Worm (Caenorhabditis elegans) whole organism, L1 larva: ENCODE data around the gene sor-1.
A peak's percentile ranks its signal among the peaks of the same experiment; 100 is the strongest.

Source experiments
- C16A3.4 ChIP-seq: fragments of 150-350 bp; optimal IDR thresholded peaks from 2 replicates; lab custom pipeline; 2014; ENCODE audit warnings: missing biosample characterization, missing genetic modification characterization
- C34B4.2 ChIP-seq: sonication (generic microtip); optimal IDR thresholded peaks from 2 replicates; lab custom pipeline; 2017; ENCODE audit warnings: mild to moderate bottlenecking, missing genetic modification characterization, missing compliant biosample characterization
- F16B12.6 ChIP-seq: fragments of 150-350 bp; optimal IDR thresholded peaks from 2 replicates; lab custom pipeline; 2014; ENCODE audit warnings: missing biosample characterization, missing genetic modification characterization
- Y116A8C.19 ChIP-seq: sonication (generic microtip); optimal IDR thresholded peaks from 2 replicates; lab custom pipeline; 2016; ENCODE audit warnings: missing compliant biosample characterization, missing genetic modification characterization, borderline replicate concordance
- ama-1 ChIP-seq: fragments of 150-350 bp; optimal IDR thresholded peaks from 2 replicates; lab custom pipeline; 2014
- blmp-1 ChIP-seq: fragments of 150-350 bp; optimal IDR thresholded peaks from 2 replicates; lab custom pipeline; 2014; ENCODE audit warnings: missing biosample characterization, missing genetic modification characterization
- ceh-8 ChIP-seq: fragments of 200-800 bp; sonication (Bioruptor generic); optimal IDR thresholded peaks from 2 replicates; lab custom pipeline; 2018; ENCODE audit warnings: mild to moderate bottlenecking, missing genetic modification characterization, moderate library complexity, missing compliant biosample characterization
- ceh-82 ChIP-seq, 3 experiments: fragments of 150-350 bp in 1 of 3; sonication (generic microtip) in 2 of 3; optimal IDR thresholded peaks; 2 replicates each; lab custom pipeline; 2014 to 2017; ENCODE audit warnings: missing biosample characterization in 3 of 3, missing genetic modification characterization in 3 of 3
- ceh-90 ChIP-seq: sonication (generic microtip); optimal IDR thresholded peaks from 2 replicates; lab custom pipeline; 2016; ENCODE audit warnings: missing genetic modification characterization, missing compliant biosample characterization
- ces-1 ChIP-seq: fragments of 150-350 bp; optimal IDR thresholded peaks from 2 replicates; lab custom pipeline; 2014; ENCODE audit warnings: missing biosample characterization, missing genetic modification reagents, missing genetic modification characterization
- dsc-1 ChIP-seq: sonication (generic microtip); optimal IDR thresholded peaks from 2 replicates; lab custom pipeline; 2016; ENCODE audit warnings: mild to moderate bottlenecking, missing genetic modification characterization, missing compliant biosample characterization
- efl-3 ChIP-seq: fragments of 200-800 bp; sonication (Bioruptor generic); optimal IDR thresholded peaks from 2 replicates; lab custom pipeline; 2018; ENCODE audit warnings: mild to moderate bottlenecking, missing genetic modification characterization, missing compliant biosample characterization
- egl-13 ChIP-seq: sonication (generic microtip); optimal IDR thresholded peaks from 2 replicates; lab custom pipeline; 2016; ENCODE audit warnings: missing genotype, missing genetic modification reagents, missing genetic modification characterization, missing compliant biosample characterization
- egl-27 ChIP-seq, 2 experiments: fragments of 150-350 bp in 1 of 2; sonication (generic microtip); optimal IDR thresholded peaks; 3 replicates each; lab custom pipeline; 2017 to 2018; ENCODE audit warnings: missing biosample characterization in 2 of 2, missing genetic modification characterization in 2 of 2, missing genetic modification reagents in 2 of 2
- elt-2 ChIP-seq: sonication (generic microtip); optimal IDR thresholded peaks from 2 replicates; lab custom pipeline; 2016; ENCODE audit warnings: missing genetic modification characterization, mild to moderate bottlenecking, inconsistent platforms, missing compliant biosample characterization, missing genetic modification reagents
- elt-3 ChIP-seq, 6 experiments: fragments of 150-350 bp in 1 of 6; sonication (generic microtip); optimal IDR thresholded peaks; 2 replicates each; lab custom pipeline; 2017 to 2018; ENCODE audit warnings: missing biosample characterization in 6 of 6, missing genetic modification characterization in 6 of 6, inconsistent platforms in 1 of 6
- ets-5 ChIP-seq: fragments of 200-800 bp; sonication (Bioruptor generic); IDR thresholded peaks from 2 replicates; pipeline ENCODE4 v1.3.6; 2022; ENCODE audit warnings: missing genetic modification characterization, missing compliant biosample characterization
- fkh-10 ChIP-seq: sonication (generic microtip); optimal IDR thresholded peaks from 2 replicates; lab custom pipeline; 2017; ENCODE audit warnings: missing biosample characterization, missing genetic modification reagents, missing genetic modification characterization
- fkh-4 ChIP-seq: sonication (generic microtip); optimal IDR thresholded peaks from 2 replicates; lab custom pipeline; 2016; ENCODE audit warnings: missing compliant biosample characterization, missing genetic modification characterization, borderline replicate concordance
- fos-1 ChIP-seq: fragments of 150-350 bp; optimal IDR thresholded peaks from 2 replicates; lab custom pipeline; 2014; ENCODE audit warnings: missing biosample characterization, missing genetic modification characterization
- grh-1 ChIP-seq: fragments of 200-800 bp; sonication (Bioruptor generic); IDR thresholded peaks from 2 replicates; pipeline ENCODE4 v1.3.6; 2022; ENCODE audit warnings: missing genetic modification reagents, missing genetic modification characterization, missing compliant biosample characterization
- irx-1 ChIP-seq: sonication (generic microtip); optimal IDR thresholded peaks from 2 replicates; lab custom pipeline; 2016; ENCODE audit warnings: missing genetic modification characterization, missing compliant biosample characterization
- isw-1 ChIP-seq: fragments of 200-800 bp; sonication (Bioruptor generic); IDR thresholded peaks from 2 replicates; pipeline ENCODE4 v1.3.6; 2022; ENCODE audit warnings: missing genetic modification characterization, missing compliant biosample characterization
- jun-1 ChIP-seq: fragments of 150-350 bp; optimal IDR thresholded peaks from 2 replicates; lab custom pipeline; 2014; ENCODE audit warnings: missing biosample characterization, missing genetic modification reagents, missing genetic modification characterization
- lin-14 ChIP-seq: fragments of 200-800 bp; sonication (Bioruptor generic); optimal IDR thresholded peaks from 2 replicates; lab custom pipeline; 2018; ENCODE audit warnings: mild to moderate bottlenecking, missing genetic modification characterization, moderate library complexity, missing compliant biosample characterization
- lin-39 ChIP-seq: fragments of 150-350 bp; optimal IDR thresholded peaks from 2 replicates; lab custom pipeline; 2014; ENCODE audit warnings: missing biosample characterization, missing genetic modification reagents, missing genetic modification characterization
- lsy-2 ChIP-seq, 2 experiments: fragments of 150-350 bp; optimal IDR thresholded peaks; 2 replicates each; lab custom pipeline; 2014; ENCODE audit warnings: missing biosample characterization in 2 of 2, missing genetic modification characterization in 2 of 2
- mep-1 ChIP-seq: fragments of 150-350 bp; optimal IDR thresholded peaks from 2 replicates; lab custom pipeline; 2014; ENCODE audit warnings: missing biosample characterization, missing genetic modification characterization
- nhr-12 ChIP-seq: sonication (generic microtip); optimal IDR thresholded peaks from 2 replicates; lab custom pipeline; 2017; ENCODE audit warnings: missing biosample characterization, missing genetic modification characterization
- nhr-19 ChIP-seq: fragments of 200-800 bp; sonication (Bioruptor generic); conservative IDR thresholded peaks from 2 replicates; pipeline ENCODE4 v1.3.6; 2022; ENCODE audit warnings: missing genetic modification characterization, missing compliant biosample characterization
- nhr-20 ChIP-seq: sonication (generic microtip); optimal IDR thresholded peaks from 2 replicates; lab custom pipeline; 2016; ENCODE audit warnings: mild to moderate bottlenecking, missing genetic modification characterization, missing compliant biosample characterization
- nhr-47 ChIP-seq: sonication (generic microtip); optimal IDR thresholded peaks from 2 replicates; lab custom pipeline; 2016; ENCODE audit warnings: mild to moderate bottlenecking, missing genetic modification characterization, moderate library complexity, missing compliant biosample characterization
- nhr-71 ChIP-seq: sonication (generic microtip); optimal IDR thresholded peaks from 2 replicates; lab custom pipeline; 2016; ENCODE audit warnings: mild to moderate bottlenecking, missing genetic modification characterization, moderate library complexity, missing compliant biosample characterization
- nhr-77 ChIP-seq: fragments of 150-350 bp; optimal IDR thresholded peaks from 2 replicates; lab custom pipeline; 2014; ENCODE audit warnings: missing biosample characterization, missing genetic modification characterization
- nhr-84 ChIP-seq: sonication (generic microtip); optimal IDR thresholded peaks from 2 replicates; lab custom pipeline; 2017; ENCODE audit warnings: missing biosample characterization, missing genetic modification characterization
- nhr-85 ChIP-seq: sonication (generic microtip); peaks from one replicate; lab custom pipeline; 2016; ENCODE audit warnings: missing genetic modification characterization, inconsistent platforms, missing compliant biosample characterization
- pag-3 ChIP-seq: sonication (generic microtip); optimal IDR thresholded peaks from 2 replicates; lab custom pipeline; 2017; ENCODE audit warnings: missing genetic modification characterization, mild to moderate bottlenecking, missing compliant biosample characterization, antibody characterized with exemption, borderline replicate concordance; ENCODE audit not compliant: insufficient read depth
- pax-3 ChIP-seq: fragments of 200-800 bp; sonication (Bioruptor generic); optimal IDR thresholded peaks from 2 replicates; lab custom pipeline; 2018; ENCODE audit warnings: mild to moderate bottlenecking, missing genetic modification characterization, moderate library complexity, missing compliant biosample characterization
- pqm-1 ChIP-seq: sonication (generic microtip); optimal IDR thresholded peaks from 3 replicates; lab custom pipeline; 2017; ENCODE audit warnings: missing biosample characterization, missing genetic modification characterization
- skn-1 ChIP-seq: fragments of 150-350 bp; optimal IDR thresholded peaks from 2 replicates; lab custom pipeline; 2014; ENCODE audit warnings: missing biosample characterization, missing genetic modification characterization
- snpc-4 ChIP-seq: fragments of 150-350 bp; optimal IDR thresholded peaks from 2 replicates; lab custom pipeline; 2014; ENCODE audit warnings: missing biosample characterization, missing genetic modification characterization
- snu-23 ChIP-seq: sonication (generic microtip); optimal IDR thresholded peaks from 2 replicates; lab custom pipeline; 2016; ENCODE audit warnings: missing genetic modification characterization, missing compliant biosample characterization
- sox-4 ChIP-seq: sonication (generic microtip); optimal IDR thresholded peaks from 2 replicates; lab custom pipeline; 2016; ENCODE audit warnings: missing genetic modification characterization, missing compliant biosample characterization
- sptf-1 ChIP-seq: fragments of 150-350 bp; optimal IDR thresholded peaks from 2 replicates; lab custom pipeline; 2014; ENCODE audit warnings: missing biosample characterization, missing genetic modification characterization
- sup-37 ChIP-seq: fragments of 200-800 bp; sonication (Bioruptor generic); optimal IDR thresholded peaks from 2 replicates; lab custom pipeline; 2018; ENCODE audit warnings: mild to moderate bottlenecking, missing genetic modification characterization, missing compliant biosample characterization
- swsn-7 ChIP-seq: sonication (generic microtip); optimal IDR thresholded peaks from 2 replicates; lab custom pipeline; 2016; ENCODE audit warnings: missing genetic modification characterization, missing compliant biosample characterization
- tlp-1 ChIP-seq: fragments of 150-350 bp; optimal IDR thresholded peaks from 2 replicates; lab custom pipeline; 2014; ENCODE audit warnings: missing biosample characterization, missing genetic modification characterization
- unc-130 ChIP-seq: fragments of 150-350 bp; optimal IDR thresholded peaks from 2 replicates; lab custom pipeline; 2017; ENCODE audit warnings: missing biosample characterization, missing genetic modification characterization, inconsistent platforms
- unc-30 ChIP-seq: sonication (generic microtip); optimal IDR thresholded peaks from 2 replicates; lab custom pipeline; 2017; ENCODE audit warnings: missing biosample characterization, missing genetic modification characterization
- unc-62 ChIP-seq: fragments of 150-350 bp; optimal IDR thresholded peaks from 2 replicates; lab custom pipeline; 2014; ENCODE audit warnings: missing biosample characterization, missing genetic modification reagents, missing genetic modification characterization
- xbp-1 ChIP-seq: sonication (generic microtip); optimal IDR thresholded peaks from 2 replicates; lab custom pipeline; 2016; ENCODE audit warnings: missing genetic modification characterization, missing compliant biosample characterization
- ztf-4 ChIP-seq: fragments of 150-350 bp; optimal IDR thresholded peaks from 2 replicates; lab custom pipeline; 2014; ENCODE audit warnings: missing biosample characterization, missing genetic modification characterization

Gene sor-1

DNA sequence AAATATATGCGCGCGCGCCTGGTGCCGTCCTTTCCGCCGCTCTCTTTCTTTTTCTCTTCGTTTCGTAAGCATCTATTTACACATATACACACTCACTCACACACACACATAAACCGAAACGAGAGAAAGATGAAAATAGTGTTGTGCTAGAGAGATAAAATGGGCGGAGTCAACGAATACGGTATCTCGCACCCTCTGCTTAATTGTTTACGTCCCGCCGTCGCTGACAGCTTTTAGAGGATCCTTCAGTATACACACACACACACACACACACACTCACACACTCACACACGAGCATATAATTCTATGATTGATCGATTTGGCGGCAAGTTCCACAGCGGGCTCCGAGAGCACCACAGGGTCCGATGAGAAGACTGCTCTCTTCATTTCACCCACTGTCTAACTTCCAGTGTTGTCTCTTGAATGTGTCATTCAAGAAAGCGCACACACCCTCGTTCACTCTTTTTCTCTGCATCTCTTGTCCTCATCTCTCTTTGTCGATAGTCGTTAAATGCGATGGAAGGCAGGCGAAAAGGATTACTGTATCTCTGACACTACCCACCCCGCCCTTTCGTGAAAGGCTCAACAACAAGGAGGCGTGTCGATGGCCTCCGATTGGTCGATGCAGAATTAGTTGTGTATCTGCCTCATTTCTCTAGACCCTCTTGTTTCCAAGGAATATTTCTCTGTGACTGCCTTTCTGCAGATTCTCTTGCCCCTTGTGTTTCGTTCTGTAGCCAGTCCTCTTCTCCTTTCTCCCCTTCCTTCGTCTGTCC is 588 bp upstream of the sor-1 start:
- peak; percentile 92 for TF ChIP-seq egl-13 (tag; lab: Kevin White, UChicago)
- TF ChIP-seq nhr-47 = peak; percentile 95
- peak; percentile 83 for TF ChIP-seq skn-1 (tag; lab: Kevin White, UChicago)
- peak; percentile 96 for TF ChIP-seq swsn-7
- no peak for TF ChIP-seq unc-62 (GFP tag; lab: Kevin White, UChicago)
- peak; percentile 8 for TF ChIP-seq C34B4.2 (tag; lab: Kevin White, UChicago)
- TF ChIP-seq sptf-1 (tag; lab: Kevin White, UChicago) = no peak
- TF ChIP-seq sox-4 (tag; lab: Kevin White, UChicago) = peak; percentile 37
- TF ChIP-seq lin-14 (GFP tag; lab: Kevin White, UChicago) = peak; percentile 98
- peak; percentile 89 for TF ChIP-seq fos-1 (tag; lab: Kevin White, UChicago)
- TF ChIP-seq ces-1 = no peak
- TF ChIP-seq jun-1 (tag; lab: Kevin White, UChicago) = peak; percentile 87
- TF ChIP-seq lin-39 (tag; lab: Kevin White, UChicago) = peak; percentile 84
- no peak for TF ChIP-seq ets-5
- peak; percentile 75 for TF ChIP-seq grh-1 (GFP tag; lab: Robert Waterston, UW)
- TF ChIP-seq nhr-19 = peak; percentile 91
- no peak for TF ChIP-seq pag-3
- TF ChIP-seq Y116A8C.19 (tag; lab: Kevin White, UChicago) = peak; percentile 47
- peak; percentile 89 for TF ChIP-seq fkh-10 (GFP tag; lab: Kevin White, UChicago)
- TF ChIP-seq elt-2 (tag; lab: Kevin White, UChicago) = peak; percentile 81
- no peak for TF ChIP-seq unc-130 (tag; lab: Kevin White, UChicago)
- peak; percentile 80 for TF ChIP-seq sup-37
- peak in 3 of 6 experiments; percentile 54 to 75 (median 62) for TF ChIP-seq elt-3 (tag; optimal IDR thresholded peaks at IDR 0.05; lab: Kevin White, UChicago)
- TF ChIP-seq ceh-82 (tag; optimal IDR thresholded peaks at IDR 0.05; lab: Kevin White, UChicago) = peak; percentile 72 to 83 (median 79)
- peak; percentile 86 for TF ChIP-seq isw-1
- no peak for TF ChIP-seq F16B12.6 (tag; lab: Kevin White, UChicago)
- TF ChIP-seq dsc-1 (tag; lab: Kevin White, UChicago) = peak; percentile 91
- TF ChIP-seq pqm-1 (tag; lab: Kevin White, UChicago) = no peak
- peak; percentile 99 for TF ChIP-seq xbp-1
- TF ChIP-seq nhr-20 (tag; lab: Kevin White, UChicago) = peak; percentile 95
- TF ChIP-seq ceh-8 (GFP tag; lab: Kevin White, UChicago) = peak; percentile 90
- TF ChIP-seq efl-3 (GFP tag; lab: Kevin White, UChicago) = no peak
- peak; percentile 64 for TF ChIP-seq snpc-4 (tag; lab: Kevin White, UChicago)
- peak; percentile 98 for TF ChIP-seq nhr-71 (tag; lab: Kevin White, UChicago)
- TF ChIP-seq mep-1 (tag; lab: Kevin White, UChicago) = peak; percentile 93
- peak; percentile 81 for TF ChIP-seq pax-3 (tag; lab: Kevin White, UChicago)
- no peak for TF ChIP-seq unc-30
- no peak for TF ChIP-seq nhr-12 (tag; lab: Kevin White, UChicago)
- peak; percentile 79 for TF ChIP-seq fkh-4
- TF ChIP-seq egl-27 (tag; optimal IDR thresholded peaks at IDR 0.05; lab: Kevin White, UChicago) = peak; percentile 32 to 77
- TF ChIP-seq ceh-90 (tag; lab: Kevin White, UChicago) = peak; percentile 6
- TF ChIP-seq irx-1 = peak; percentile 93
- TF ChIP-seq snu-23 = peak; percentile 97
- peak; percentile 89 for TF ChIP-seq nhr-77
- TF ChIP-seq ztf-4 (tag; lab: Kevin White, UChicago) = peak; percentile 97
- TF ChIP-seq C16A3.4 (tag; lab: Kevin White, UChicago) = peak; percentile 84
- TF ChIP-seq nhr-85 (tag; lab: Kevin White, UChicago) = peak; percentile 95
- no peak for TF ChIP-seq tlp-1 (tag; lab: Kevin White, UChicago)
- TF ChIP-seq lsy-2 (tag; optimal IDR thresholded peaks at IDR 0.05; lab: Kevin White, UChicago) = peak; percentile 98 to 99
- TF ChIP-seq ama-1 = no peak
- peak; percentile 85 for TF ChIP-seq blmp-1 (tag; lab: Kevin White, UChicago)
- no peak for TF ChIP-seq nhr-84 (tag; lab: Kevin White, UChicago)
